Worm (Caenorhabditis elegans) whole organism, L2 larva: ENCODE data around the gene flp-15.

Source experiments
- F13H6.1 ChIP-seq: sonication (generic microtip); optimal IDR thresholded peaks from 2 replicates; lab custom pipeline; 2016; ENCODE audit warnings: missing genetic modification characterization, missing compliant biosample characterization
- R02D3.7 ChIP-seq: fragments of 150-350 bp; optimal IDR thresholded peaks from 2 replicates; lab custom pipeline; 2014; ENCODE audit warnings: missing biosample characterization, missing genetic modification characterization
- ZK546.5 ChIP-seq: sonication (generic microtip); optimal IDR thresholded peaks from 2 replicates; lab custom pipeline; 2017; ENCODE audit warnings: missing biosample characterization, missing genetic modification characterization
- elt-1 ChIP-seq: fragments of 150-350 bp; optimal IDR thresholded peaks from 2 replicates; lab custom pipeline; 2014; ENCODE audit warnings: missing biosample characterization, missing genetic modification characterization
- elt-3 ChIP-seq: sonication (generic microtip); optimal IDR thresholded peaks from 2 replicates; lab custom pipeline; 2017; ENCODE audit warnings: missing biosample characterization, missing genetic modification characterization
- fos-1 ChIP-seq: fragments of 150-350 bp; optimal IDR thresholded peaks from 2 replicates; lab custom pipeline; 2014; ENCODE audit warnings: missing biosample characterization, missing genetic modification characterization
- lsy-2 ChIP-seq, 2 experiments: fragments of 150-350 bp in 1 of 2; sonication (generic microtip) in 1 of 2; optimal IDR thresholded peaks; 2 replicates each; lab custom pipeline; 2014 to 2017; ENCODE audit warnings: missing biosample characterization in 2 of 2, missing genetic modification characterization in 2 of 2
- mab-5 ChIP-seq: fragments of 150-350 bp; optimal IDR thresholded peaks from 2 replicates; lab custom pipeline; 2014; ENCODE audit warnings: missing biosample characterization, missing genetic modification characterization
- mdl-1 ChIP-seq, 2 experiments: fragments of 150-350 bp in 1 of 2; sonication (generic microtip) in 1 of 2; optimal IDR thresholded peaks; 2 replicates each; lab custom pipeline; 2017; ENCODE audit warnings: missing biosample characterization in 2 of 2, missing genetic modification characterization in 2 of 2
- nhr-11 ChIP-seq: fragments of 150-350 bp; optimal IDR thresholded peaks from 2 replicates; lab custom pipeline; 2014; ENCODE audit warnings: missing biosample characterization, missing genetic modification characterization
- nhr-12 ChIP-seq: fragments of 150-350 bp; optimal IDR thresholded peaks from 2 replicates; lab custom pipeline; 2014; ENCODE audit warnings: missing biosample characterization, missing genetic modification characterization
- skn-1 ChIP-seq: sonication (generic microtip); optimal IDR thresholded peaks from 2 replicates; lab custom pipeline; 2017; ENCODE audit warnings: missing biosample characterization, missing genetic modification characterization
- snpc-4 ChIP-seq: fragments of 150-350 bp; optimal IDR thresholded peaks from 2 replicates; lab custom pipeline; 2014; ENCODE audit warnings: missing biosample characterization, missing genetic modification characterization
- unc-39 ChIP-seq: fragments of 150-350 bp; optimal IDR thresholded peaks from 2 replicates; lab custom pipeline; 2014; ENCODE audit warnings: missing biosample characterization, missing genetic modification characterization

DNA sequence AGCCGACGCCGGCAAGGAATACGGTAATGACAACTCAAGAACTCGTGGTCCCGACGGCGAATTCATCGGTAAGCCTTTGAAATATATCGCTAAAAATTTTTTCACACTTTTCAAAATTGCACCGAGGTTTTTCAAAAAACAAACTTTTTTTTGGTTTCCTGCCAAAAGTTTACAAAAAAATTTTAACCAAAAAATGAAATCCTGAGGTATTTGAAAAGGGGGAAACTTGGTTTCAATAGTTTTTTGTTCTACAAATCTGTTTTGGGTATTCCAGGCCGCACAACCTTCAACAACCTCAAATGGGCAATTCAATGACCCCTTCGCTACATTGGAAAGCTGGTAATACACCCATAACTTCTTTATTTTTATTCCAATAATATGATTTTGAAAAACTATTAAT, 14.4 kb upstream of the flp-15 start:
- no peak for TF ChIP-seq nhr-12 (tag; lab: Kevin White, UChicago)
- TF ChIP-seq R02D3.7 (tag; lab: Kevin White, UChicago) = no peak
- TF ChIP-seq lsy-2 (tag; optimal IDR thresholded peaks at IDR 0.05; lab: Kevin White, UChicago) = no peak
- TF ChIP-seq nhr-11 (tag; lab: Kevin White, UChicago) = no peak
- no peak for TF ChIP-seq snpc-4 (tag; lab: Kevin White, UChicago)
- TF ChIP-seq mdl-1 (tag; optimal IDR thresholded peaks at IDR 0.05; lab: Kevin White, UChicago) = no peak
- TF ChIP-seq F13H6.1 (tag; lab: Kevin White, UChicago) = no peak
- TF ChIP-seq ZK546.5 (tag; lab: Kevin White, UChicago) = no peak
- no peak for TF ChIP-seq unc-39
- TF ChIP-seq elt-3 = no peak
- no peak for TF ChIP-seq elt-1 (tag; lab: Kevin White, UChicago)
- no peak for TF ChIP-seq mab-5 (tag; lab: Kevin White, UChicago)
- TF ChIP-seq skn-1 (tag; lab: Kevin White, UChicago) = no peak
- TF ChIP-seq fos-1 (tag; lab: Kevin White, UChicago) = no peak
